Fruit fly (Drosophila melanogaster): ENCODE data around the gene CG11313.
A peak's percentile ranks its signal among the peaks of the same experiment; 100 is the strongest.

The CG11313 gene

dm6 chr3R:30746190-30746589, 15.2 kb upstream of the CG11313 start, which contains the start of gene Npc2h:
Gene Npc2h, minus strand, starts transcription at chr3R:30746290.
- TF ChIP-seq vri (GFP tag; optimal IDR thresholded peaks at IDR 0.05) (no peak), Sox102F (GFP tag; optimal IDR thresholded peaks at IDR 0.05) (no peak), Eip93F (GFP tag; optimal IDR thresholded peaks at IDR 0.05) (no peak), acj6 (GFP tag; optimal IDR thresholded peaks at IDR 0.05) (no peak), CG31627 (GFP tag; optimal IDR thresholded peaks at IDR 0.05) (no peak), fd85E (GFP tag; optimal IDR thresholded peaks at IDR 0.05) (no peak), Ets96B (tag; optimal IDR thresholded peaks at IDR 0.05) (no peak), CG11294 (GFP tag; IDR thresholded peaks at IDR 0.05) (no peak), CG11902 (GFP tag; optimal IDR thresholded peaks at IDR 0.05) (no peak), CG32006 (GFP tag; optimal IDR thresholded peaks at IDR 0.05) (peak; percentile 43), Eip78C (GFP tag) (peak; percentile 18)

DNA sequence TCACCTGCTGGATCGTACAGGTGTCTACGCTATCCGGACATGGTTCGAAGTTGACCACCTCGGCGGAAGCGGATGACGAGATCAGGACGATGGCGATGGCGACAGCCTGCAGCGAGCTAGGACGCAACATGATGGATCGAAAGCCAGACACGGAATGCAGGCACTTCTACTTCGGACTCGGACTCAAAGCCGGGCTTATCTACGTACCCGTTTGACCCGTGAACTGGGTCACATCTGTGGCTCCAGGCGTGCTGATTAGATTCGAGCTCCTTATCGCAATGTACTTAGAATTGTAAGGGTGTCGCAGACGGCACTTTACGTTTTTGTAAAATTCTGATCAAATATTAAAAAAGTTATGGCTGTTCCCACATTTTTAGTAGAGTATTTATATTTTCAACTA, 14.1 kb upstream of the CG11313 start, which contains the start of gene Npc2g:
Npc2g (minus strand) TSS at position 160 of the 400 bp plus-strand sequence.
- TF ChIP-seq CG32006 (GFP tag; optimal IDR thresholded peaks at IDR 0.05) = peak; percentile 10
- no peak for TF ChIP-seq CG6276 (GFP tag; optimal IDR thresholded peaks at IDR 0.05)
- TF ChIP-seq lz (GFP tag; optimal IDR thresholded peaks at IDR 0.05) = no peak
- no peak for TF ChIP-seq Hr38 (GFP tag; optimal IDR thresholded peaks at IDR 0.05)
- no peak for TF ChIP-seq CG34406 (GFP tag; optimal IDR thresholded peaks at IDR 0.05)
- TF ChIP-seq esn (GFP tag; optimal IDR thresholded peaks at IDR 0.05) = no peak
- no peak for TF ChIP-seq fd85E (GFP tag; optimal IDR thresholded peaks at IDR 0.05)
- TF ChIP-seq svp (GFP tag) = peak; percentile 94
- no peak for TF ChIP-seq salr (GFP tag; optimal IDR thresholded peaks at IDR 0.05)
- no peak for TF ChIP-seq Hr39 (GFP tag; optimal IDR thresholded peaks at IDR 0.05)

- no peak for TF ChIP-seq CG4318 (GFP tag; optimal IDR thresholded peaks at IDR 0.05)
- no peak for TF ChIP-seq Eip75B (GFP tag; optimal IDR thresholded peaks at IDR 0.05)
- no peak for TF ChIP-seq CG6163 (GFP tag; IDR thresholded peaks at IDR 0.05)
- no peak for TF ChIP-seq CG6792 (GFP tag; optimal IDR thresholded peaks at IDR 0.05)
- TF ChIP-seq dsx (GFP tag; optimal IDR thresholded peaks at IDR 0.05; ENCODE audit: poor library complexity, severe bottlenecking) = no peak
- no peak for TF ChIP-seq Hr39 (GFP tag; optimal IDR thresholded peaks at IDR 0.05)
- TF ChIP-seq vri (GFP tag; optimal IDR thresholded peaks at IDR 0.05) = no peak
- peak; percentile 8 for TF ChIP-seq svp (GFP tag)
- TF ChIP-seq spab (GFP tag; optimal IDR thresholded peaks at IDR 0.05) = no peak
Measured at dm6 chr3R:30742580-30742979, 11.6 kb upstream of the CG11313 start, which contains the start of gene CG15543. Gene CG15543, plus strand, starts transcription at chr3R:30742880.

dm6 chr3R:30741371-30741770, 10.4 kb upstream of the CG11313 start:
- TF ChIP-seq achi (GFP tag; optimal IDR thresholded peaks at IDR 0.05) (no peak), CG8319 (GFP tag; optimal IDR thresholded peaks at IDR 0.05) (no peak), Eip78C (GFP tag) (peak; percentile 52), vri (GFP tag; optimal IDR thresholded peaks at IDR 0.05) (no peak), CG34406 (GFP tag; optimal IDR thresholded peaks at IDR 0.05) (no peak), fd85E (GFP tag; optimal IDR thresholded peaks at IDR 0.05) (no peak), Hr39 (GFP tag; optimal IDR thresholded peaks at IDR 0.05) (peak; percentile 17), eg (GFP tag; IDR thresholded peaks at IDR 0.05) (peak; percentile 26; the same call in 1 of the 3 replicates), svp (GFP tag) (peak; percentile 83)

- TF ChIP-seq dsx (GFP tag; optimal IDR thresholded peaks at IDR 0.05; ENCODE audit: poor library complexity, severe bottlenecking) (peak; percentile 31), Sox102F (GFP tag; optimal IDR thresholded peaks at IDR 0.05) (no peak)
Measured at dm6 chr3R:30735047-30735446, 4.1 kb upstream of the CG11313 start.

dm6 chr3R:30734576-30734975, 3.6 kb upstream of the CG11313 start:
- TF ChIP-seq spab (GFP tag; optimal IDR thresholded peaks at IDR 0.05) (no peak), CG31627 (GFP tag; optimal IDR thresholded peaks at IDR 0.05) (no peak), eg (GFP tag; IDR thresholded peaks at IDR 0.05) (0 out of 3 replicates have a peak, but pooled peaks have one; percentile 13), CG8319 (GFP tag; optimal IDR thresholded peaks at IDR 0.05) (no peak), CG16779 (tag; optimal IDR thresholded peaks at IDR 0.05) (no peak), svp (GFP tag) (peak; percentile 30), Eip78C (GFP tag) (peak; percentile 22)
